Worm (Caenorhabditis elegans) whole organism, L1 larva: ENCODE data around the gene cwf-19L2.

Experiments used
- C04F5.9 ChIP-seq: sonication (generic microtip); optimal IDR thresholded peaks from 2 replicates; lab custom pipeline; 2016; ENCODE audit warnings: missing genetic modification characterization, missing compliant biosample characterization
- C16A3.4 ChIP-seq: fragments of 150-350 bp; optimal IDR thresholded peaks from 2 replicates; lab custom pipeline; 2014; ENCODE audit warnings: missing biosample characterization, missing genetic modification characterization
- C34B4.2 ChIP-seq: sonication (generic microtip); optimal IDR thresholded peaks from 2 replicates; lab custom pipeline; 2017; ENCODE audit warnings: mild to moderate bottlenecking, missing genetic modification characterization, missing compliant biosample characterization
- F16B12.6 ChIP-seq: fragments of 150-350 bp; optimal IDR thresholded peaks from 2 replicates; lab custom pipeline; 2014; ENCODE audit warnings: missing biosample characterization, missing genetic modification characterization
- aha-1 ChIP-seq: fragments of 150-350 bp; optimal IDR thresholded peaks from 2 replicates; lab custom pipeline; 2014; ENCODE audit warnings: missing biosample characterization, missing genetic modification characterization
- aly-2 ChIP-seq: fragments of 150-350 bp; optimal IDR thresholded peaks from 2 replicates; lab custom pipeline; 2014; ENCODE audit warnings: missing biosample characterization, missing genetic modification characterization
- ama-1 ChIP-seq: fragments of 150-350 bp; optimal IDR thresholded peaks from 2 replicates; lab custom pipeline; 2014
- blmp-1 ChIP-seq: fragments of 150-350 bp; optimal IDR thresholded peaks from 2 replicates; lab custom pipeline; 2014; ENCODE audit warnings: missing biosample characterization, missing genetic modification characterization
- ceh-82 ChIP-seq, 3 experiments: fragments of 150-350 bp in 1 of 3; sonication (generic microtip) in 2 of 3; optimal IDR thresholded peaks; 2 replicates each; lab custom pipeline; 2014 to 2017; ENCODE audit warnings: missing biosample characterization in 3 of 3, missing genetic modification characterization in 3 of 3
- ceh-90 ChIP-seq: sonication (generic microtip); optimal IDR thresholded peaks from 2 replicates; lab custom pipeline; 2016; ENCODE audit warnings: missing genetic modification characterization, missing compliant biosample characterization
- dpl-1 ChIP-seq, 3 experiments: fragments of 150-350 bp in 2 of 3; sonication (generic microtip) in 1 of 3; optimal IDR thresholded peaks; 2 replicates each; lab custom pipeline; 2014 to 2017; ENCODE audit warnings: missing biosample characterization in 3 of 3, missing genetic modification characterization in 3 of 3, missing genetic modification reagents in 3 of 3
- efl-1 ChIP-seq, 4 experiments: fragments of 150-350 bp; optimal IDR thresholded peaks in 3 of 4; peaks in 1 of 4; 1 replicate in 1 of 4; 2 replicates in 3 of 4; lab custom pipeline; 2014; ENCODE audit warnings: missing biosample characterization in 2 of 4, missing genetic modification characterization in 2 of 4, missing genetic modification reagents in 2 of 4
- egl-13 ChIP-seq: sonication (generic microtip); optimal IDR thresholded peaks from 2 replicates; lab custom pipeline; 2016; ENCODE audit warnings: missing genotype, missing genetic modification reagents, missing genetic modification characterization, missing compliant biosample characterization
- elt-3 ChIP-seq, 6 experiments: fragments of 150-350 bp in 1 of 6; sonication (generic microtip); optimal IDR thresholded peaks; 2 replicates each; lab custom pipeline; 2017 to 2018; ENCODE audit warnings: missing biosample characterization in 6 of 6, missing genetic modification characterization in 6 of 6, inconsistent platforms in 1 of 6
- ets-5 ChIP-seq: fragments of 200-800 bp; sonication (Bioruptor generic); IDR thresholded peaks from 2 replicates; pipeline ENCODE4 v1.3.6; 2022; ENCODE audit warnings: missing genetic modification characterization, missing compliant biosample characterization
- fkh-10 ChIP-seq: sonication (generic microtip); optimal IDR thresholded peaks from 2 replicates; lab custom pipeline; 2017; ENCODE audit warnings: missing biosample characterization, missing genetic modification reagents, missing genetic modification characterization
- fkh-4 ChIP-seq: sonication (generic microtip); optimal IDR thresholded peaks from 2 replicates; lab custom pipeline; 2016; ENCODE audit warnings: missing compliant biosample characterization, missing genetic modification characterization, borderline replicate concordance
- grh-1 ChIP-seq: fragments of 200-800 bp; sonication (Bioruptor generic); IDR thresholded peaks from 2 replicates; pipeline ENCODE4 v1.3.6; 2022; ENCODE audit warnings: missing genetic modification reagents, missing genetic modification characterization, missing compliant biosample characterization
- hlh-4 ChIP-seq: sonication (generic microtip); optimal IDR thresholded peaks from 2 replicates; lab custom pipeline; 2016; ENCODE audit warnings: mild to moderate bottlenecking, missing genetic modification characterization, missing compliant biosample characterization
- irx-1 ChIP-seq: sonication (generic microtip); optimal IDR thresholded peaks from 2 replicates; lab custom pipeline; 2016; ENCODE audit warnings: missing genetic modification characterization, missing compliant biosample characterization
- lin-13 ChIP-seq: fragments of 150-350 bp; optimal IDR thresholded peaks from 2 replicates; lab custom pipeline; 2014; ENCODE audit warnings: missing biosample characterization, missing genetic modification reagents, missing genetic modification characterization
- lin-14 ChIP-seq: fragments of 200-800 bp; sonication (Bioruptor generic); optimal IDR thresholded peaks from 2 replicates; lab custom pipeline; 2018; ENCODE audit warnings: mild to moderate bottlenecking, missing genetic modification characterization, moderate library complexity, missing compliant biosample characterization
- lin-15B ChIP-seq: fragments of 150-350 bp; sonication (generic microtip); optimal IDR thresholded peaks from 3 replicates; lab custom pipeline; 2014; ENCODE audit warnings: missing biosample characterization, missing genetic modification characterization
- lin-35 ChIP-seq, 2 experiments: fragments of 150-350 bp; optimal IDR thresholded peaks; 2 replicates each; lab custom pipeline; 2014; ENCODE audit warnings: missing biosample characterization in 2 of 2, missing genetic modification characterization in 2 of 2, missing genetic modification reagents in 2 of 2
- lsy-2 ChIP-seq, 2 experiments: fragments of 150-350 bp; optimal IDR thresholded peaks; 2 replicates each; lab custom pipeline; 2014; ENCODE audit warnings: missing biosample characterization in 2 of 2, missing genetic modification characterization in 2 of 2
- mab-9 ChIP-seq: fragments of 200-800 bp; sonication (Bioruptor generic); IDR thresholded peaks from 2 replicates; pipeline ENCODE4 v1.3.6; 2022; ENCODE audit warnings: missing genetic modification reagents, missing genetic modification characterization, missing compliant biosample characterization
- mdl-1 ChIP-seq, 2 experiments: fragments of 150-350 bp; optimal IDR thresholded peaks; 2 replicates each; lab custom pipeline; 2014 to 2017; ENCODE audit warnings: missing biosample characterization in 2 of 2, missing genetic modification characterization in 2 of 2, inconsistent platforms in 1 of 2
- mep-1 ChIP-seq: fragments of 150-350 bp; optimal IDR thresholded peaks from 2 replicates; lab custom pipeline; 2014; ENCODE audit warnings: missing biosample characterization, missing genetic modification characterization
- nhr-19 ChIP-seq: fragments of 200-800 bp; sonication (Bioruptor generic); conservative IDR thresholded peaks from 2 replicates; pipeline ENCODE4 v1.3.6; 2022; ENCODE audit warnings: missing genetic modification characterization, missing compliant biosample characterization
- nhr-20 ChIP-seq: sonication (generic microtip); optimal IDR thresholded peaks from 2 replicates; lab custom pipeline; 2016; ENCODE audit warnings: mild to moderate bottlenecking, missing genetic modification characterization, missing compliant biosample characterization
- nhr-237 ChIP-seq: fragments of 150-350 bp; optimal IDR thresholded peaks from 2 replicates; lab custom pipeline; 2014; ENCODE audit warnings: missing biosample characterization, missing genetic modification characterization
- nhr-28 ChIP-seq: fragments of 150-350 bp; optimal IDR thresholded peaks from 2 replicates; lab custom pipeline; 2014; ENCODE audit warnings: missing biosample characterization, missing genetic modification characterization
- nhr-47 ChIP-seq: sonication (generic microtip); optimal IDR thresholded peaks from 2 replicates; lab custom pipeline; 2016; ENCODE audit warnings: mild to moderate bottlenecking, missing genetic modification characterization, moderate library complexity, missing compliant biosample characterization
- nhr-71 ChIP-seq: sonication (generic microtip); optimal IDR thresholded peaks from 2 replicates; lab custom pipeline; 2016; ENCODE audit warnings: mild to moderate bottlenecking, missing genetic modification characterization, moderate library complexity, missing compliant biosample characterization
- nhr-76 ChIP-seq: sonication (generic microtip); optimal IDR thresholded peaks from 2 replicates; lab custom pipeline; 2017; ENCODE audit warnings: missing biosample characterization, missing genetic modification characterization
- nhr-85 ChIP-seq: sonication (generic microtip); peaks from one replicate; lab custom pipeline; 2016; ENCODE audit warnings: missing genetic modification characterization, inconsistent platforms, missing compliant biosample characterization
- nhr-90 ChIP-seq: sonication (generic microtip); optimal IDR thresholded peaks from 2 replicates; lab custom pipeline; 2016; ENCODE audit warnings: mild to moderate bottlenecking, missing genetic modification characterization, missing compliant biosample characterization; ENCODE audit not compliant: poor library complexity
- rnt-1 ChIP-seq: sonication (generic microtip); optimal IDR thresholded peaks from 2 replicates; lab custom pipeline; 2016; ENCODE audit warnings: mild to moderate bottlenecking, missing genetic modification characterization, moderate library complexity, missing compliant biosample characterization
- snpc-4 ChIP-seq: fragments of 150-350 bp; optimal IDR thresholded peaks from 2 replicates; lab custom pipeline; 2014; ENCODE audit warnings: missing biosample characterization, missing genetic modification characterization
- snu-23 ChIP-seq: sonication (generic microtip); optimal IDR thresholded peaks from 2 replicates; lab custom pipeline; 2016; ENCODE audit warnings: missing genetic modification characterization, missing compliant biosample characterization
- sup-37 ChIP-seq: fragments of 200-800 bp; sonication (Bioruptor generic); optimal IDR thresholded peaks from 2 replicates; lab custom pipeline; 2018; ENCODE audit warnings: mild to moderate bottlenecking, missing genetic modification characterization, missing compliant biosample characterization
- swsn-7 ChIP-seq: sonication (generic microtip); optimal IDR thresholded peaks from 2 replicates; lab custom pipeline; 2016; ENCODE audit warnings: missing genetic modification characterization, missing compliant biosample characterization
- tbx-2 ChIP-seq: sonication (generic microtip); optimal IDR thresholded peaks from 2 replicates; lab custom pipeline; 2016; ENCODE audit warnings: missing genetic modification characterization, missing compliant biosample characterization
- unc-130 ChIP-seq: fragments of 150-350 bp; optimal IDR thresholded peaks from 2 replicates; lab custom pipeline; 2017; ENCODE audit warnings: missing biosample characterization, missing genetic modification characterization, inconsistent platforms
- unc-30 ChIP-seq: sonication (generic microtip); optimal IDR thresholded peaks from 2 replicates; lab custom pipeline; 2017; ENCODE audit warnings: missing biosample characterization, missing genetic modification characterization
- xbp-1 ChIP-seq: sonication (generic microtip); optimal IDR thresholded peaks from 2 replicates; lab custom pipeline; 2016; ENCODE audit warnings: missing genetic modification characterization, missing compliant biosample characterization
- zag-1 ChIP-seq: fragments of 150-350 bp; optimal IDR thresholded peaks from 2 replicates; lab custom pipeline; 2014; ENCODE audit warnings: missing biosample characterization, missing genetic modification characterization
- ztf-11 ChIP-seq, 2 experiments: sonication (generic microtip); optimal IDR thresholded peaks; 2 replicates each; lab custom pipeline; 2016 to 2017; ENCODE audit warnings: missing genetic modification characterization in 2 of 2, missing biosample characterization in 1 of 2, missing compliant biosample characterization in 1 of 2
- ztf-4 ChIP-seq: fragments of 150-350 bp; optimal IDR thresholded peaks from 2 replicates; lab custom pipeline; 2014; ENCODE audit warnings: missing biosample characterization, missing genetic modification characterization

The cwf-19L2 gene

ce11 chrIII:7272828-7273227, 20.6 kb upstream of the cwf-19L2 start:
- TF ChIP-seq nhr-28 (no peak), fkh-10 (no peak), tbx-2 (peak; percentile 69), xbp-1 (tag; lab: Kevin White, UChicago) (peak; percentile 40), mep-1 (tag; lab: Kevin White, UChicago) (peak; percentile 82), unc-30 (tag; lab: Kevin White, UChicago) (no peak), irx-1 (tag; lab: Kevin White, UChicago) (peak; percentile 21), ztf-4 (tag; lab: Kevin White, UChicago) (peak; percentile 2), hlh-4 (tag; lab: Kevin White, UChicago) (no peak), swsn-7 (peak; percentile 37), nhr-47 (tag; lab: Kevin White, UChicago) (peak; percentile 56), unc-130 (tag; lab: Kevin White, UChicago) (peak; percentile 77), lin-35 (GFP tag; optimal IDR thresholded peaks at IDR 0.05; lab: Kevin White, UChicago) (peak in 1 of 2 experiments; percentile 79), blmp-1 (tag; lab: Kevin White, UChicago) (peak; percentile 96), rnt-1 (tag; lab: Kevin White, UChicago) (peak; percentile 27), efl-1 (optimal IDR thresholded peaks at IDR 0.05; lab: Kevin White, UChicago) (peak; percentile 2 to 53), efl-1 (GFP tag; optimal IDR thresholded peaks at IDR 0.05 in 1 of 2; lab: Kevin White, UChicago) (peak; percentile 24 to 95), aly-2 (tag; lab: Kevin White, UChicago) (no peak), lsy-2 (tag; optimal IDR thresholded peaks at IDR 0.05; lab: Kevin White, UChicago) (peak; percentile 65 to 68), elt-3 (tag; optimal IDR thresholded peaks at IDR 0.05; lab: Kevin White, UChicago) (peak in 5 of 6 experiments; percentile 27 to 94 (median 77)), nhr-71 (tag; lab: Kevin White, UChicago) (peak; percentile 90), nhr-90 (tag; lab: Kevin White, UChicago) (peak; percentile 82), grh-1 (GFP tag; lab: Robert Waterston, UW) (peak; percentile 53), lin-13 (GFP tag; lab: Kevin White, UChicago) (peak; percentile 46), nhr-20 (tag; lab: Kevin White, UChicago) (peak; percentile 97), dpl-1 (GFP tag; optimal IDR thresholded peaks at IDR 0.05; lab: Kevin White, UChicago) (peak in 2 of 3 experiments; percentile 53 to 64), nhr-237 (tag; lab: Kevin White, UChicago) (no peak), ztf-11 (tag; optimal IDR thresholded peaks at IDR 0.05; lab: Kevin White, UChicago) (no peak), mdl-1 (tag; optimal IDR thresholded peaks at IDR 0.05; lab: Kevin White, UChicago) (peak in 1 of 2 experiments; percentile 84), egl-13 (no peak), nhr-19 (GFP tag; lab: Robert Waterston, UW) (peak; percentile 79), snu-23 (GFP tag; lab: Kevin White, UChicago) (peak; percentile 77), nhr-85 (tag; lab: Kevin White, UChicago) (peak; percentile 96), lin-15B (tag; lab: Kevin White, UChicago) (no peak), C16A3.4 (tag; lab: Kevin White, UChicago) (peak; percentile 21), ceh-90 (tag; lab: Kevin White, UChicago) (no peak), ceh-82 (tag; optimal IDR thresholded peaks at IDR 0.05; lab: Kevin White, UChicago) (peak in 1 of 3 experiments; percentile 8), lin-14 (peak; percentile 87), nhr-76 (tag; lab: Kevin White, UChicago) (no peak)

- TF ChIP-seq C04F5.9 (tag; lab: Kevin White, UChicago) (no peak), zag-1 (tag; lab: Kevin White, UChicago) (no peak), ztf-4 (tag; lab: Kevin White, UChicago) (no peak), nhr-85 (tag; lab: Kevin White, UChicago) (peak; percentile 82), sup-37 (GFP tag; lab: Kevin White, UChicago) (no peak), efl-1 (optimal IDR thresholded peaks at IDR 0.05; lab: Kevin White, UChicago) (no peak), efl-1 (GFP tag; optimal IDR thresholded peaks at IDR 0.05 in 1 of 2; lab: Kevin White, UChicago) (peak in 1 of 2 experiments; percentile 72), snu-23 (GFP tag; lab: Kevin White, UChicago) (peak; percentile 34), nhr-19 (GFP tag; lab: Robert Waterston, UW) (0 out of 2 replicates have a peak, but pooled peaks have one; percentile 28), mab-9 (no peak), nhr-71 (tag; lab: Kevin White, UChicago) (peak; percentile 67), dpl-1 (GFP tag; optimal IDR thresholded peaks at IDR 0.05; lab: Kevin White, UChicago) (no peak), C34B4.2 (tag; lab: Kevin White, UChicago) (no peak), F16B12.6 (tag; lab: Kevin White, UChicago) (no peak), ama-1 (no peak), aha-1 (tag; lab: Kevin White, UChicago) (no peak), ets-5 (GFP tag; lab: Robert Waterston, UW) (no peak), lin-35 (GFP tag; optimal IDR thresholded peaks at IDR 0.05; lab: Kevin White, UChicago) (peak in 1 of 2 experiments; percentile 44), nhr-20 (tag; lab: Kevin White, UChicago) (peak; percentile 77), snpc-4 (tag; lab: Kevin White, UChicago) (no peak), nhr-47 (tag; lab: Kevin White, UChicago) (peak; percentile 12), nhr-90 (tag; lab: Kevin White, UChicago) (peak; percentile 46), lin-14 (peak; percentile 55), tbx-2 (peak; percentile 38), grh-1 (GFP tag; lab: Robert Waterston, UW) (0 out of 2 replicates have a peak, but pooled peaks have one; percentile 28), fkh-4 (tag; lab: Kevin White, UChicago) (no peak), blmp-1 (tag; lab: Kevin White, UChicago) (peak; percentile 56), unc-130 (tag; lab: Kevin White, UChicago) (peak; percentile 64)
Observed at ce11 chrIII:7273718-7274117, 19.7 kb upstream of the cwf-19L2 start.
